Fruit fly (Drosophila melanogaster): Measurements from ENCODE around the gene mrn.

dm6 chr3L:15616490-15616889, 36.2 kb upstream of the mrn start:
- TF ChIP-seq dmrt93B (GFP tag; optimal IDR thresholded peaks at IDR 0.05) (no peak), usp (GFP tag; optimal IDR thresholded peaks at IDR 0.05) (no peak), fru (GFP tag; optimal IDR thresholded peaks at IDR 0.05) (no peak), Sp1 (GFP tag; optimal IDR thresholded peaks at IDR 0.05) (no peak)

Data from whole organism, wandering third instar larva.